Fruit fly (Drosophila melanogaster) whole organism, embryonic: ENCODE measurements around the gene CG13085.

ENCODE experiments used
- Ada2b ChIP-seq: fragments of 200-800 bp; sonication (Bioruptor generic); IDR thresholded peaks from 2 replicates; pipeline ENCODE4 v1.3.6; 2022; ENCODE audit warnings: missing biosample characterization, missing genetic modification characterization
- Blimp-1 ChIP-seq: fragments of 200-800 bp; sonication (Bioruptor generic); optimal IDR thresholded peaks from 3 replicates; lab custom pipeline; 2018; ENCODE audit warnings: missing biosample characterization, missing genetic modification characterization, mild to moderate bottlenecking, moderate library complexity, missing genetic modification reagents
- CG13287 ChIP-seq: fragments of 200-800 bp; sonication (Bioruptor generic); IDR thresholded peaks from 2 replicates; pipeline ENCODE4 v1.3.6; 2022; ENCODE audit warnings: missing biosample characterization, missing genetic modification characterization; ENCODE audit not compliant: partially characterized antibody
- CG13296 ChIP-seq: fragments of 200-800 bp; sonication (Bioruptor generic); optimal IDR thresholded peaks from 3 replicates; lab custom pipeline; 2018; ENCODE audit warnings: missing biosample characterization, mild to moderate bottlenecking, missing genetic modification characterization
- CG15269 ChIP-seq: fragments of 200-800 bp; sonication (Bioruptor generic); optimal IDR thresholded peaks from 2 replicates; lab custom pipeline; 2018; ENCODE audit warnings: missing biosample characterization, mild to moderate bottlenecking, missing genetic modification characterization, moderate library complexity
- CG16779 ChIP-seq: fragments of 200-800 bp; sonication (Bioruptor generic); IDR thresholded peaks from 2 replicates; pipeline ENCODE4 v1.3.6; 2022; ENCODE audit warnings: missing biosample characterization, missing genetic modification characterization
- CG16815 ChIP-seq: fragments of 200-800 bp; sonication (Bioruptor generic); optimal IDR thresholded peaks from 3 replicates; lab custom pipeline; 2017; ENCODE audit warnings: missing biosample characterization, mild to moderate bottlenecking, missing genetic modification characterization
- CG17359 ChIP-seq: fragments of 200-800 bp; sonication (Bioruptor generic); optimal IDR thresholded peaks from 3 replicates; lab custom pipeline; 2018; ENCODE audit warnings: missing biosample characterization, mild to moderate bottlenecking, missing genetic modification characterization, moderate library complexity
- CG17829 ChIP-seq: fragments of 200-800 bp; optimal IDR thresholded peaks from 2 replicates; lab custom pipeline; 2019; ENCODE audit warnings: missing biosample characterization, mild to moderate bottlenecking, missing genetic modification characterization, moderate library complexity
- CG18599 ChIP-seq: fragments of 200-800 bp; sonication (Bioruptor generic); optimal IDR thresholded peaks from 3 replicates; lab custom pipeline; 2017; ENCODE audit warnings: missing biosample characterization, missing genetic modification characterization, mild to moderate bottlenecking, moderate library complexity, missing genetic modification reagents
- CG2120 ChIP-seq: fragments of 200-800 bp; sonication (Bioruptor generic); optimal IDR thresholded peaks from 3 replicates; lab custom pipeline; 2016; ENCODE audit warnings: missing biosample characterization, missing genetic modification characterization
- CG30020 ChIP-seq: fragments of 200-800 bp; optimal IDR thresholded peaks from 2 replicates; lab custom pipeline; 2019; ENCODE audit warnings: missing biosample characterization, mild to moderate bottlenecking, missing genetic modification characterization, moderate library complexity
- CG4730 ChIP-seq: fragments of 200-800 bp; sonication (Bioruptor generic); IDR thresholded peaks from 2 replicates; pipeline ENCODE4 v1.3.6; 2022; ENCODE audit warnings: missing biosample characterization, missing genetic modification characterization
- CG5245 ChIP-seq: fragments of 200-800 bp; sonication (Bioruptor generic); optimal IDR thresholded peaks from 3 replicates; lab custom pipeline; 2016; ENCODE audit warnings: missing biosample characterization, missing genetic modification characterization
- CG6272 ChIP-seq: fragments of 200-800 bp; sonication (Bioruptor generic); IDR thresholded peaks from 2 replicates; pipeline ENCODE4 v1.3.6; 2022; ENCODE audit warnings: missing biosample characterization, missing genetic modification characterization
- CG7839 ChIP-seq: fragments of 200-800 bp; sonication (Bioruptor generic); optimal IDR thresholded peaks from 3 replicates; lab custom pipeline; 2018; ENCODE audit warnings: missing biosample characterization, mild to moderate bottlenecking, missing genetic modification characterization, moderate library complexity
- HLH3B ChIP-seq: fragments of 200-800 bp; sonication (Bioruptor generic); IDR thresholded peaks from 2 replicates; pipeline ENCODE4 v1.3.6; 2022; ENCODE audit warnings: missing biosample characterization, missing genetic modification characterization
- HLHmδ ChIP-seq: fragments of 200-800 bp; sonication (Bioruptor generic); optimal IDR thresholded peaks from 2 replicates; lab custom pipeline; 2018; ENCODE audit warnings: missing biosample characterization, mild to moderate bottlenecking, missing genetic modification characterization, moderate library complexity
- HmgD ChIP-seq: fragments of 200-800 bp; sonication (Bioruptor generic); optimal IDR thresholded peaks from 3 replicates; lab custom pipeline; 2016; ENCODE audit warnings: missing biosample characterization, missing genetic modification characterization
- Hr3 ChIP-seq: fragments of 200-800 bp; sonication (Bioruptor generic); optimal IDR thresholded peaks from 3 replicates; lab custom pipeline; 2016; ENCODE audit warnings: missing biosample characterization, missing genetic modification characterization
- Hsf ChIP-seq: fragments of 200-800 bp; sonication (Bioruptor generic); optimal IDR thresholded peaks from 3 replicates; lab custom pipeline; 2016; ENCODE audit warnings: missing biosample characterization, missing genetic modification characterization
- NC2β ChIP-seq: fragments of 200-800 bp; sonication (Bioruptor generic); optimal IDR thresholded peaks from 2 replicates; lab custom pipeline; 2016; ENCODE audit warnings: missing biosample characterization, missing genetic modification characterization
- Opbp ChIP-seq: fragments of 200-800 bp; sonication (Bioruptor generic); IDR thresholded peaks from 3 replicates; pipeline ENCODE4 v1.3.6; 2022; ENCODE audit warnings: missing biosample characterization, missing genetic modification characterization; ENCODE audit not compliant: partially characterized antibody
- PHDP ChIP-seq: fragments of 200-800 bp; sonication (Bioruptor generic); optimal IDR thresholded peaks from 3 replicates; lab custom pipeline; 2018; ENCODE audit warnings: missing biosample characterization, mild to moderate bottlenecking, missing genetic modification characterization, moderate library complexity
- Pdp1 ChIP-seq, 2 experiments: fragments of 200-800 bp; sonication (Bioruptor generic); optimal IDR thresholded peaks; 3 replicates each; lab custom pipeline; 2016; ENCODE audit warnings: missing biosample characterization in 2 of 2, missing genetic modification characterization in 2 of 2, mild to moderate bottlenecking in 1 of 2, moderate library complexity in 1 of 2
- Ptx1 ChIP-seq: fragments of 200-800 bp; sonication (Bioruptor generic); IDR thresholded peaks from 2 replicates; pipeline ENCODE4 v1.3.6; 2022; ENCODE audit warnings: missing biosample characterization, missing genetic modification characterization
- Rfx ChIP-seq: fragments of 200-800 bp; sonication (Bioruptor generic); IDR thresholded peaks from 2 replicates; pipeline ENCODE4 v1.3.6; 2022; ENCODE audit warnings: missing biosample characterization, missing genetic modification characterization
- Trl ChIP-seq, 3 experiments: fragments of >200 bp in 2 of 3; fragments of 200-800 bp in 1 of 3; sonication (Bioruptor generic) in 1 of 3; optimal IDR thresholded peaks; 2 replicates in 1 of 3; 3 replicates in 2 of 3; lab custom pipeline; 2016 to 2017; ENCODE audit warnings: missing biosample characterization in 1 of 3, missing genetic modification characterization in 1 of 3
- Usf ChIP-seq: fragments of 200-800 bp; sonication (Bioruptor generic); optimal IDR thresholded peaks from 2 replicates; lab custom pipeline; 2017; ENCODE audit warnings: missing genotype, missing biosample characterization, missing genetic modification characterization
- Xbp1 ChIP-seq: fragments of 200-800 bp; sonication (Bioruptor generic); optimal IDR thresholded peaks from 3 replicates; lab custom pipeline; 2016; ENCODE audit warnings: missing biosample characterization, mild to moderate bottlenecking, missing genetic modification characterization
- bbx ChIP-seq: fragments of 200-800 bp; sonication (Bioruptor generic); IDR thresholded peaks from 2 replicates; pipeline ENCODE4 v1.3.6; 2022; ENCODE audit warnings: missing biosample characterization, missing genetic modification characterization; ENCODE audit not compliant: partially characterized antibody
- dimm ChIP-seq: fragments of 200-800 bp; sonication (Bioruptor generic); IDR thresholded peaks from 2 replicates; pipeline ENCODE4 v1.3.6; 2022; ENCODE audit warnings: missing biosample characterization, missing genetic modification characterization
- dm ChIP-seq: fragments of 200-800 bp; sonication (Bioruptor generic); optimal IDR thresholded peaks from 3 replicates; lab custom pipeline; 2016; ENCODE audit warnings: missing biosample characterization, missing genetic modification characterization
- en ChIP-seq: fragments of 200-800 bp; sonication (Bioruptor generic); optimal IDR thresholded peaks from 2 replicates; lab custom pipeline; 2016; ENCODE audit warnings: missing biosample characterization, missing genetic modification characterization
- gro ChIP-seq: fragments of 200-800 bp; sonication (Bioruptor generic); optimal IDR thresholded peaks from 2 replicates; lab custom pipeline; 2016; ENCODE audit warnings: missing biosample characterization, missing genetic modification characterization
- hkb ChIP-seq, 2 experiments: fragments of 200-800 bp in 1 of 2; fragments of >200 bp in 1 of 2; sonication (Bioruptor generic) in 1 of 2; IDR thresholded peaks in 1 of 2; optimal IDR thresholded peaks in 1 of 2; 2 replicates each; pipeline versions ENCODE4 v1.3.6 to Lab custom; 2017 to 2022; ENCODE audit warnings: missing biosample characterization in 1 of 2, missing genetic modification characterization in 1 of 2
- jumu ChIP-seq: fragments of 200-800 bp; sonication (Bioruptor generic); optimal IDR thresholded peaks from 3 replicates; lab custom pipeline; 2016; ENCODE audit warnings: missing biosample characterization, missing genetic modification characterization
- knrl ChIP-seq: fragments of 200-800 bp; sonication (Bioruptor generic); IDR thresholded peaks from 3 replicates; pipeline ENCODE4 v1.3.6; 2022; ENCODE audit warnings: missing biosample characterization, missing genetic modification characterization; ENCODE audit not compliant: partially characterized antibody
- lilli ChIP-seq: fragments of 200-800 bp; sonication (Bioruptor generic); optimal IDR thresholded peaks from 3 replicates; lab custom pipeline; 2016; ENCODE audit warnings: missing biosample characterization, missing genetic modification characterization
- nerfin-1 ChIP-seq: fragments of 200-800 bp; sonication (Bioruptor generic); optimal IDR thresholded peaks from 3 replicates; lab custom pipeline; 2019; ENCODE audit warnings: missing biosample characterization, mild to moderate bottlenecking, missing genetic modification characterization, moderate library complexity
- sc ChIP-seq, 3 experiments: fragments of >200 bp in 2 of 3; fragments of 200-800 bp in 1 of 3; sonication (Bioruptor generic) in 1 of 3; optimal IDR thresholded peaks; 2 replicates in 2 of 3; 3 replicates in 1 of 3; lab custom pipeline; 2017; ENCODE audit warnings: mild to moderate bottlenecking in 1 of 3, missing biosample characterization in 1 of 3, missing genetic modification characterization in 1 of 3, missing genetic modification reagents in 1 of 3
- sd ChIP-seq: fragments of 200-800 bp; sonication (Bioruptor generic); optimal IDR thresholded peaks from 3 replicates; lab custom pipeline; 2018; ENCODE audit warnings: missing biosample characterization, mild to moderate bottlenecking, missing genetic modification characterization, moderate library complexity
- slbo ChIP-seq: fragments of 200-800 bp; sonication (Bioruptor generic); IDR thresholded peaks from 2 replicates; pipeline ENCODE4 v1.3.6; 2022; ENCODE audit warnings: missing biosample characterization, missing genetic modification characterization
- sqz ChIP-seq: fragments of 200-800 bp; sonication (Bioruptor generic); optimal IDR thresholded peaks from 3 replicates; lab custom pipeline; 2018; ENCODE audit warnings: missing biosample characterization, mild to moderate bottlenecking, missing genetic modification characterization
- sr ChIP-seq: fragments of 200-800 bp; sonication (Bioruptor generic); IDR thresholded peaks from 3 replicates; pipeline ENCODE4 v1.3.6; 2022; ENCODE audit warnings: missing biosample characterization, missing genetic modification characterization
- vvl ChIP-seq: fragments of 200-800 bp; sonication (Bioruptor generic); IDR thresholded peaks from 2 replicates; pipeline ENCODE4 v1.3.6; 2022; ENCODE audit warnings: missing biosample characterization, missing genetic modification characterization

The CG13085 gene

dm6 chr2L:19452535-19453317 lies 28.9 kb downstream of the CG13085 start (continued):
- TF ChIP-seq sr (GFP tag; lab: Robert Waterston, UW) (no peak), Xbp1 (peak; percentile 5), HLHmδ (GFP tag; lab: Kevin White, UChicago) (peak; percentile 15), Hr3 (GFP tag; lab: Kevin White, UChicago) (peak; percentile 21), sc (optimal IDR thresholded peaks at IDR 0.05; lab: Kevin White, UChicago) (no peak), sc (GFP tag; optimal IDR thresholded peaks at IDR 0.05; lab: Kevin White, UChicago) (no peak), CG7839 (tag; lab: Kevin White, UChicago) (peak; percentile 32), CG13296 (GFP tag; lab: Kevin White, UChicago) (peak; percentile 2), Trl (optimal IDR thresholded peaks at IDR 0.05; lab: Kevin White, UChicago) (no peak), Trl (GFP tag; optimal IDR thresholded peaks at IDR 0.05; lab: Kevin White, UChicago) (peak; percentile 23), CG18599 (peak; percentile 32), sd (tag; lab: Kevin White, UChicago) (peak; percentile 30), CG2120 (GFP tag; lab: Kevin White, UChicago) (peak; percentile 43), lilli (GFP tag; lab: Kevin White, UChicago) (peak; percentile 40), dimm (GFP tag; lab: Robert Waterston, UW) (no peak), CG16779 (GFP tag; lab: Robert Waterston, UW) (0 out of 2 replicates have a peak, but pooled peaks have one; percentile 3), CG6272 (GFP tag; lab: Robert Waterston, UW) (no peak), Hsf (GFP tag; lab: Kevin White, UChicago) (peak; percentile 34), dm (GFP tag; lab: Kevin White, UChicago) (peak; percentile 1), CG13287 (GFP tag; lab: Robert Waterston, UW) (peak; percentile 39), en (GFP tag; lab: Kevin White, UChicago) (no peak), PHDP (no peak), CG17359 (tag; lab: Kevin White, UChicago) (peak; percentile 41), CG17829 (tag; lab: Kevin White, UChicago) (no peak), slbo (GFP tag; lab: Robert Waterston, UW) (peak; percentile 60), Rfx (GFP tag; lab: Robert Waterston, UW) (peak; percentile 49), gro (GFP tag; lab: Kevin White, UChicago) (peak; percentile 8), Opbp (GFP tag; lab: Robert Waterston, UW) (no peak; the same call in 1 of the 3 replicates), Pdp1 (GFP tag; optimal IDR thresholded peaks at IDR 0.05; lab: Kevin White, UChicago) (peak; percentile 22 to 51), nerfin-1 (tag; lab: Kevin White, UChicago) (peak; percentile 97), CG4730 (GFP tag; lab: Robert Waterston, UW) (0 out of 2 replicates have a peak, but pooled peaks have one; percentile 33), NC2β (GFP tag; lab: Kevin White, UChicago) (no peak), jumu (GFP tag; lab: Kevin White, UChicago) (peak; percentile 35), vvl (GFP tag; lab: Robert Waterston, UW) (0 out of 2 replicates have a peak, but pooled peaks have one; percentile 30), Blimp-1 (peak; percentile 4), HmgD (GFP tag; lab: Kevin White, UChicago) (no peak), HLH3B (GFP tag; lab: Robert Waterston, UW) (no peak), CG30020 (no peak), sqz (GFP tag; lab: Kevin White, UChicago) (peak; percentile 80), Ptx1 (GFP tag; lab: Robert Waterston, UW) (peak; percentile 42; the same call in 1 of the 2 replicates), bbx (GFP tag; lab: Robert Waterston, UW) (peak; percentile 45; the same call in 1 of the 2 replicates), hkb (optimal IDR thresholded peaks at IDR 0.05; lab: Kevin White, UChicago) (no peak), hkb (GFP tag; IDR thresholded peaks at IDR 0.05; lab: Robert Waterston, UW) (peak; percentile 24; the same call in 1 of the 2 replicates), Ada2b (GFP tag; lab: Robert Waterston, UW) (0 out of 2 replicates have a peak, but pooled peaks have one; percentile 13), CG15269 (tag; lab: Kevin White, UChicago) (peak; percentile 31), CG5245 (GFP tag; lab: Kevin White, UChicago) (no peak), CG16815 (GFP tag; lab: Kevin White, UChicago) (no peak), knrl (GFP tag; lab: Robert Waterston, UW) (peak; percentile 17; the same call in 1 of the 3 replicates), Usf (GFP tag; lab: Kevin White, UChicago) (no peak)
- TF ChIP-seq, all 482 proteins: peak for 107
